Worm (Caenorhabditis elegans): ENCODE data around the gene T10D4.19.

DNA sequence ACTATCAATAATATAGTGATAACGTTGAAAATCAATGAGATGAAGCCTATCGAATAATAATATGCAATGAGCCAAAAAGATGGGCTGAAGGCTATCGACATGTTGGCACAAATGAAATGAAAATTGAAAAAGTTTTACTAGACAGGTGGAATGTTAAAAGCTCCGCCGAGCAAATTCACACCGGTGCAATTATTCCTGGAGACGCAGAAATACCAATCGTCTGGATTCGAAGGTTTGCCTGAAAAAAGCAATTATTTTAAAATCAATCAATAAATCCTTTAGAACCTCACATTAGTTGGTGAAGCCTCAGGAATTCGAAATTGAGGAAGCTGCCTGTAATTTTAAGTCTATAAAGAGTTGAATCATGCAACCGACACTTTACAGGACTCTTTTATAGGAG, 2.7 kb downstream of the T10D4.19 start, which contains the start of gene sri-32:
- TF ChIP-seq egl-27 (tag; optimal IDR thresholded peaks at IDR 0.05) (no peak), nhr-11 (tag; optimal IDR thresholded peaks at IDR 0.05) (no peak)

All from whole organism, L2 larva.